Fruit fly (Drosophila melanogaster): Measurements from ENCODE around the gene CG2082.

DNA sequence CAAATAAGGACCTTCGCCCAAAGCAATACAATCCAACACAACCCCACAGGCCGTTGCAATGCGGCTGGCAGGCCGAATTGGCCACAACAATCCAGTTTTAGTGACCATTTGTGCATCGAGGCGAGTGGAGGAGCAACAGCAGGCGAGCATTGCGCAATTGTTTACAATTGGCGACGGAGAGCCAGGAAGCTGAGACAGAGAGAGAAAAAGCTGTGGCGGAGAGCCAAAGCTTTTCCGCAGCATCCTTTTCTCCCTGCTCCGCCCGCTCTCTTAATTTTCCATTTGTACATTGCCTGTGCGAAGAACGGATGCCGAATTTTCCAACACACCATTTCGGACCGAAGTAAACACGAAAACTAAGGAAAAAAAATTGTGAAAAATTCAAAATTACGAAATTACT lies 586 bp upstream of the CG2082 start, which contains the start of gene kat-60L1:
- no peak for TF ChIP-seq sug (tag; optimal IDR thresholded peaks at IDR 0.05)
- TF ChIP-seq CG10654 (GFP tag; optimal IDR thresholded peaks at IDR 0.05) = no peak
- no peak for TF ChIP-seq gro (GFP tag; optimal IDR thresholded peaks at IDR 0.05)
- no peak for TF ChIP-seq CG8924 (tag; optimal IDR thresholded peaks at IDR 0.05)
- TF ChIP-seq ttk (GFP tag; IDR thresholded peaks at IDR 0.05) = no peak

Measured in whole organism, embryonic.